Fruit fly (Drosophila melanogaster): Measurements from ENCODE around the gene Adgf-C.

The Adgf-C gene

dm6 chr3R:13693753-13694152 lies 12.8 kb upstream of the Adgf-C start, which contains the start of gene CG14367:
Gene CG14367, plus strand, starts transcription at chr3R:13694053.
- TF ChIP-seq CG8632 (GFP tag; optimal IDR thresholded peaks at IDR 0.05) (no peak), fd85E (GFP tag; optimal IDR thresholded peaks at IDR 0.05) (no peak), lz (GFP tag; optimal IDR thresholded peaks at IDR 0.05) (no peak), CG3032 (tag; optimal IDR thresholded peaks at IDR 0.05) (no peak), CG11762 (GFP tag; optimal IDR thresholded peaks at IDR 0.05; ENCODE audit: insufficient read depth) (no peak), CG6854 (GFP tag; optimal IDR thresholded peaks at IDR 0.05) (no peak), acj6 (GFP tag; optimal IDR thresholded peaks at IDR 0.05) (no peak), Gug (GFP tag; IDR thresholded peaks at IDR 0.05) (no peak), Eip78C (GFP tag) (no peak)

DNA sequence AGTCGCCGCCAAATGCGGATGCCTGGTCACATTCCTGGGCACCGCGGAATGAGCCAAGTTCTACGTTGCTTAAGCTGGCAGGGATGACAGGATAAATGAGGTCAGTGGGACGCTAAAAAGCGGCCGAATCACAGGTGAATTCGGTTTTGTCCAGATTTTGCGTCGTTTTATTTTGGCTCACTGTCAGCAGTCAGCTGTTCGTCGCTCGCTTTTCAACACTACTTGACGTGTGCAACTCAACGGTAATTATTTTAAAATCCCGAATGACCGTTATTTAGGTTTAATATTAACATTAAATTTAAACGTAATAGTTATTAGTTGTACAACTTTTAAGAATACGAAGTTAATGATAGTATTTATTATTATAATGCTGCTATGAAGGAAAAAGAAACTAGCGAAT lies 7.2 kb upstream of the Adgf-C start:
- TF ChIP-seq Hr39 (GFP tag; optimal IDR thresholded peaks at IDR 0.05) (no peak), Sox102F (GFP tag; optimal IDR thresholded peaks at IDR 0.05) (no peak), Smox (GFP tag; optimal IDR thresholded peaks at IDR 0.05) (no peak), CG32006 (GFP tag; optimal IDR thresholded peaks at IDR 0.05) (no peak), CG6792 (GFP tag; optimal IDR thresholded peaks at IDR 0.05) (no peak)

dm6 chr3R:13700192-13700591 lies 6.4 kb upstream of the Adgf-C start, which contains the start of gene ninaB:
Gene ninaB, plus strand, starts transcription at chr3R:13700565.
- TF ChIP-seq CG1621 (tag; optimal IDR thresholded peaks at IDR 0.05): no peak
- no peak for TF ChIP-seq pdm3 (GFP tag; optimal IDR thresholded peaks at IDR 0.05)
- TF ChIP-seq salr (GFP tag; optimal IDR thresholded peaks at IDR 0.05): no peak
- no peak for TF ChIP-seq Hr39 (GFP tag; optimal IDR thresholded peaks at IDR 0.05)

dm6 chr3R:13700738-13701137 lies 5.8 kb upstream of the Adgf-C start, which contains the start of gene f-cup:
Gene f-cup, minus strand, starts transcription at chr3R:13700838.
- TF ChIP-seq net (GFP tag; optimal IDR thresholded peaks at IDR 0.05): no peak
- no peak for TF ChIP-seq Eip93F (GFP tag; optimal IDR thresholded peaks at IDR 0.05)
- no peak for TF ChIP-seq Sox14 (GFP tag; optimal IDR thresholded peaks at IDR 0.05)
- TF ChIP-seq CG11762 (GFP tag; optimal IDR thresholded peaks at IDR 0.05; ENCODE audit: insufficient read depth): no peak
- no peak for TF ChIP-seq CG32006 (GFP tag; optimal IDR thresholded peaks at IDR 0.05)
- TF ChIP-seq CG3919 (GFP tag; optimal IDR thresholded peaks at IDR 0.05): no peak
- TF ChIP-seq CG3032 (tag; optimal IDR thresholded peaks at IDR 0.05): no peak
- TF ChIP-seq achi (GFP tag; optimal IDR thresholded peaks at IDR 0.05): no peak
- no peak for TF ChIP-seq CG6792 (GFP tag; optimal IDR thresholded peaks at IDR 0.05)

dm6 chr3R:13705292-13705885 lies 1.2 kb upstream of the Adgf-C start, which contains the start of gene Adgf-D:
Gene Adgf-D, minus strand, starts transcription at chr3R:13705402.
- TF ChIP-seq esn (GFP tag; optimal IDR thresholded peaks at IDR 0.05): no peak
- TF ChIP-seq Gug (GFP tag; IDR thresholded peaks at IDR 0.05): no peak
- TF ChIP-seq achi (GFP tag; optimal IDR thresholded peaks at IDR 0.05): no peak
- TF ChIP-seq svp (GFP tag): peak; percentile 91
- TF ChIP-seq Sox102F (GFP tag; optimal IDR thresholded peaks at IDR 0.05): no peak
- no peak for TF ChIP-seq CG31627 (GFP tag; optimal IDR thresholded peaks at IDR 0.05)
- no peak for TF ChIP-seq dac (GFP tag; optimal IDR thresholded peaks at IDR 0.05)
- 0 out of 3 replicates have a peak, but pooled peaks have one; percentile 19 for TF ChIP-seq CG6163 (GFP tag; IDR thresholded peaks at IDR 0.05)
- TF ChIP-seq spab (GFP tag; optimal IDR thresholded peaks at IDR 0.05): no peak

DNA sequence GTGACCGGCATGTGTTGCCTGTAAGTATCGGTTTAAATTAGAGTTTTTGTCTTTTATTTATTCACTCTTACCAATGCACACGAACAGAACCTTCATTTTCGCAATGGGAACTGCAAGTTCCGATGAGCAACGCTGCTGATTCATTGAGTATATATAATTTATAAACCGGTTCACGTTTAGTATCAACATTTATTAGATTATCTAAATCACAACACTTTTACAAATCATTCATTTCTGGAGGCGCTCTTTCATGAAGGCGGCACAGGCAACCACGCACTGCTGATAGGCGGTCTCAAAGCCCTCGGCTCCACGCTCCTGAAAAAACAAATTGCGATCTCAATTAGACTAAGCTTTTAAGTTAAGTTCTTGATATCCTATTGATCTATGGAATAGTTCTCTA lies 3.3 kb downstream of the Adgf-C start, which contains the start of gene Argp:
Gene Argp (minus strand): TSS at position 101 of the 400 bp plus-strand sequence.
- no peak for TF ChIP-seq esn (GFP tag; optimal IDR thresholded peaks at IDR 0.05)
- TF ChIP-seq Eip93F (GFP tag; optimal IDR thresholded peaks at IDR 0.05): no peak
- no peak for TF ChIP-seq Sox14 (GFP tag; optimal IDR thresholded peaks at IDR 0.05)
- no peak for TF ChIP-seq achi (GFP tag; optimal IDR thresholded peaks at IDR 0.05)
- no peak for TF ChIP-seq dsx (GFP tag; optimal IDR thresholded peaks at IDR 0.05; ENCODE audit: poor library complexity, severe bottlenecking)
- TF ChIP-seq CG16779 (tag; optimal IDR thresholded peaks at IDR 0.05): no peak
- TF ChIP-seq CG31627 (GFP tag; optimal IDR thresholded peaks at IDR 0.05): no peak
- TF ChIP-seq ss (GFP tag; optimal IDR thresholded peaks at IDR 0.05): no peak
- TF ChIP-seq fkh (GFP tag; optimal IDR thresholded peaks at IDR 0.05): no peak
- no peak for TF ChIP-seq CG32006 (GFP tag; optimal IDR thresholded peaks at IDR 0.05)
